Fruit fly (Drosophila melanogaster): ENCODE data around the gene CG34043.
A peak's percentile ranks its signal among the peaks of the same experiment; 100 is the strongest.

CG34043 gene

dm6 chr2L:10321612-10322011 is 40.9 kb upstream of the CG34043 start:
- TF ChIP-seq rgr (GFP tag; optimal IDR thresholded peaks at IDR 0.05), result no peak
- no peak for TF ChIP-seq h (GFP tag; optimal IDR thresholded peaks at IDR 0.05)
- peak; percentile 21 for TF ChIP-seq Rel (GFP tag; optimal IDR thresholded peaks at IDR 0.05)
- TF ChIP-seq Rel (tag; optimal IDR thresholded peaks at IDR 0.05), result no peak
- no peak for TF ChIP-seq fru (GFP tag; optimal IDR thresholded peaks at IDR 0.05)

- TF ChIP-seq woc (GFP tag; optimal IDR thresholded peaks at IDR 0.05), result peak; percentile 10
- TF ChIP-seq Myc (optimal IDR thresholded peaks at IDR 0.05), result no peak
- TF ChIP-seq Rel (GFP tag; optimal IDR thresholded peaks at IDR 0.05), result no peak
- TF ChIP-seq Rel (tag; optimal IDR thresholded peaks at IDR 0.05), result peak; percentile 69
- peak; percentile 11 for TF ChIP-seq h (GFP tag; optimal IDR thresholded peaks at IDR 0.05)
- TF ChIP-seq HLH106 (tag; optimal IDR thresholded peaks at IDR 0.05), result no peak
- no peak for TF ChIP-seq pan (optimal IDR thresholded peaks at IDR 0.05)
- peak; percentile 10 for TF ChIP-seq brk (GFP tag; optimal IDR thresholded peaks at IDR 0.05)
Observed at dm6 chr2L:10321036-10321583, 40.4 kb upstream of the CG34043 start.

dm6 chr2L:10320174-10320775 is 39.6 kb upstream of the CG34043 start:
- TF ChIP-seq ey (GFP tag; optimal IDR thresholded peaks at IDR 0.05), result no peak
- no peak for TF ChIP-seq rgr (GFP tag; optimal IDR thresholded peaks at IDR 0.05)
- TF ChIP-seq GATAd (GFP tag; optimal IDR thresholded peaks at IDR 0.05), result no peak
- no peak for TF ChIP-seq psq (GFP tag; optimal IDR thresholded peaks at IDR 0.05)
- TF ChIP-seq sv (GFP tag; optimal IDR thresholded peaks at IDR 0.05), result no peak
- TF ChIP-seq sage (GFP tag; optimal IDR thresholded peaks at IDR 0.05), result no peak
- TF ChIP-seq woc (GFP tag; optimal IDR thresholded peaks at IDR 0.05), result no peak
- TF ChIP-seq CG32264 (GFP tag; optimal IDR thresholded peaks at IDR 0.05), result no peak
- no peak for TF ChIP-seq dmrt93B (GFP tag; optimal IDR thresholded peaks at IDR 0.05)
- TF ChIP-seq h (GFP tag; optimal IDR thresholded peaks at IDR 0.05), result no peak
- TF ChIP-seq Hnf4 (GFP tag; optimal IDR thresholded peaks at IDR 0.05), result no peak
- no peak for TF ChIP-seq CG9705 (GFP tag; optimal IDR thresholded peaks at IDR 0.05)
- no peak for TF ChIP-seq Dif (GFP tag; optimal IDR thresholded peaks at IDR 0.05; ENCODE audit: partially characterized antibody)
- TF ChIP-seq Vsx2 (GFP tag; optimal IDR thresholded peaks at IDR 0.05; ENCODE audit: partially characterized antibody), result no peak

dm6 chr2L:10315888-10316287 is 35.2 kb upstream of the CG34043 start:
- no peak for TF ChIP-seq jim (GFP tag; optimal IDR thresholded peaks at IDR 0.05)
- no peak for TF ChIP-seq dsf (GFP tag; optimal IDR thresholded peaks at IDR 0.05; ENCODE audit: borderline replicate concordance)

dm6 chr2L:10314327-10315210 is 33.9 kb upstream of the CG34043 start, which contains the start of the genes Usp14 and CG4972:
Gene Usp14, minus strand, starts transcription at chr2L:10314396.
Gene CG4972, plus strand, starts transcription at chr2L:10314792.
- TF ChIP-seq woc (GFP tag; optimal IDR thresholded peaks at IDR 0.05) (peak; percentile 69), HLH106 (tag; optimal IDR thresholded peaks at IDR 0.05) (peak; percentile 8), dsf (GFP tag; optimal IDR thresholded peaks at IDR 0.05; ENCODE audit: borderline replicate concordance) (no peak), dmrt93B (GFP tag; optimal IDR thresholded peaks at IDR 0.05) (no peak), Hnf4 (GFP tag; optimal IDR thresholded peaks at IDR 0.05) (no peak), psq (GFP tag; optimal IDR thresholded peaks at IDR 0.05) (no peak)

- TF ChIP-seq dsf (GFP tag; optimal IDR thresholded peaks at IDR 0.05; ENCODE audit: borderline replicate concordance) (no peak), sv (GFP tag; optimal IDR thresholded peaks at IDR 0.05) (no peak), CrebA (GFP tag; optimal IDR thresholded peaks at IDR 0.05; ENCODE audit: borderline replicate concordance) (no peak), Rel (GFP tag; optimal IDR thresholded peaks at IDR 0.05) (no peak), Rel (tag; optimal IDR thresholded peaks at IDR 0.05) (no peak), Jra (GFP tag; optimal IDR thresholded peaks at IDR 0.05) (no peak), brk (GFP tag; optimal IDR thresholded peaks at IDR 0.05) (no peak), dmrt93B (GFP tag; optimal IDR thresholded peaks at IDR 0.05) (no peak), Hnf4 (GFP tag; optimal IDR thresholded peaks at IDR 0.05) (no peak), ey (GFP tag; optimal IDR thresholded peaks at IDR 0.05) (no peak), dl (GFP tag; optimal IDR thresholded peaks at IDR 0.05; ENCODE audit: insufficient read depth in 1 of 2, partially characterized antibody in 2 of 2) (no peak), sage (GFP tag; optimal IDR thresholded peaks at IDR 0.05) (peak; percentile 47), Abd-B (GFP tag; optimal IDR thresholded peaks at IDR 0.05) (no peak), Myc (optimal IDR thresholded peaks at IDR 0.05) (peak; percentile 10), Sp1 (GFP tag; optimal IDR thresholded peaks at IDR 0.05) (no peak), Hr83 (GFP tag; optimal IDR thresholded peaks at IDR 0.05; ENCODE audit: poor library complexity, severe bottlenecking) (no peak), tai (GFP tag; optimal IDR thresholded peaks at IDR 0.05) (peak; percentile 1), br (GFP tag; optimal IDR thresholded peaks at IDR 0.05) (no peak), Dif (GFP tag; optimal IDR thresholded peaks at IDR 0.05; ENCODE audit: partially characterized antibody) (no peak), foxo (GFP tag; optimal IDR thresholded peaks at IDR 0.05) (no peak)
Observed at dm6 chr2L:10311822-10312221, 31.1 kb upstream of the CG34043 start.
